Worm (Caenorhabditis elegans) whole organism, L3 larva: ENCODE results near the gene rec-8.

Experiments used
- ZK546.5 ChIP-seq: sonication (generic microtip); optimal IDR thresholded peaks from 2 replicates; lab custom pipeline; 2017; ENCODE audit warnings: missing biosample characterization, missing genetic modification characterization
- ama-1 ChIP-seq: fragments of 150-350 bp; optimal IDR thresholded peaks from 2 replicates; lab custom pipeline; 2018
- ceh-16 ChIP-seq: sonication (generic microtip); optimal IDR thresholded peaks from 2 replicates; lab custom pipeline; 2017; ENCODE audit warnings: missing biosample characterization, missing genetic modification characterization
- ceh-82 ChIP-seq: fragments of 150-350 bp; optimal IDR thresholded peaks from 2 replicates; lab custom pipeline; 2014; ENCODE audit warnings: missing biosample characterization, missing genetic modification characterization
- ceh-9 ChIP-seq: sonication (generic microtip); optimal IDR thresholded peaks from 2 replicates; lab custom pipeline; 2018; ENCODE audit warnings: missing biosample characterization, missing genetic modification characterization
- daf-12 ChIP-seq: fragments of 150-350 bp; optimal IDR thresholded peaks from 2 replicates; lab custom pipeline; 2014; ENCODE audit warnings: missing biosample characterization, missing genetic modification reagents, missing genetic modification characterization
- egl-27 ChIP-seq: sonication (generic microtip); optimal IDR thresholded peaks from 4 replicates; lab custom pipeline; 2017; ENCODE audit warnings: missing biosample characterization, missing genetic modification reagents, missing genetic modification characterization
- elt-2 ChIP-seq: sonication (generic microtip); optimal IDR thresholded peaks from 2 replicates; lab custom pipeline; 2016; ENCODE audit warnings: missing genetic modification reagents, mild to moderate bottlenecking, missing genetic modification characterization, missing compliant biosample characterization
- eor-1 ChIP-seq, 2 experiments: fragments of 150-350 bp; optimal IDR thresholded peaks; 2 replicates each; lab custom pipeline; 2014 to 2018; ENCODE audit warnings: missing biosample characterization in 2 of 2, missing genetic modification characterization in 2 of 2
- fkh-10 ChIP-seq: sonication (generic microtip); optimal IDR thresholded peaks from 2 replicates; lab custom pipeline; 2017; ENCODE audit warnings: missing biosample characterization, missing genetic modification reagents, missing genetic modification characterization
- fkh-2 ChIP-seq: fragments of 150-350 bp; optimal IDR thresholded peaks from 2 replicates; lab custom pipeline; 2014; ENCODE audit warnings: missing biosample characterization, missing genetic modification reagents, missing genetic modification characterization
- fos-1 ChIP-seq: fragments of 150-350 bp; optimal IDR thresholded peaks from 2 replicates; lab custom pipeline; 2014; ENCODE audit warnings: missing biosample characterization, missing genetic modification characterization
- hmg-11 ChIP-seq: sonication (generic microtip); optimal IDR thresholded peaks from 2 replicates; lab custom pipeline; 2016; ENCODE audit warnings: missing genetic modification characterization, missing compliant biosample characterization
- jun-1 ChIP-seq: fragments of 150-350 bp; optimal IDR thresholded peaks from 2 replicates; lab custom pipeline; 2014; ENCODE audit warnings: missing biosample characterization, missing genetic modification reagents, missing genetic modification characterization
- lin-15B ChIP-seq: fragments of 150-350 bp; optimal IDR thresholded peaks from 2 replicates; lab custom pipeline; 2014; ENCODE audit warnings: missing biosample characterization, missing genetic modification characterization
- lsy-12 ChIP-seq: sonication (generic microtip); optimal IDR thresholded peaks from 2 replicates; lab custom pipeline; 2016; ENCODE audit warnings: mild to moderate bottlenecking, missing genetic modification characterization, missing compliant biosample characterization
- mml-1 ChIP-seq: fragments of 150-350 bp; sonication (generic microtip); optimal IDR thresholded peaks from 3 replicates; lab custom pipeline; 2014; ENCODE audit warnings: missing biosample characterization, missing genetic modification characterization
- nfya-1 ChIP-seq: sonication (generic microtip); optimal IDR thresholded peaks from 2 replicates; lab custom pipeline; 2017; ENCODE audit warnings: missing genetic modification characterization, mild to moderate bottlenecking, missing compliant biosample characterization, antibody characterized with exemption, moderate library complexity; ENCODE audit not compliant: insufficient read depth
- nhr-11 ChIP-seq: fragments of 150-350 bp; optimal IDR thresholded peaks from 2 replicates; lab custom pipeline; 2014; ENCODE audit warnings: missing biosample characterization, missing genetic modification characterization
- nhr-23 ChIP-seq: fragments of 150-350 bp; optimal IDR thresholded peaks from 2 replicates; lab custom pipeline; 2014; ENCODE audit warnings: missing biosample characterization, missing genetic modification reagents, missing genetic modification characterization
- nhr-237 ChIP-seq: fragments of 150-350 bp; optimal IDR thresholded peaks from 2 replicates; lab custom pipeline; 2014; ENCODE audit warnings: missing biosample characterization, missing genetic modification characterization
- nhr-25 ChIP-seq: sonication (generic microtip); optimal IDR thresholded peaks from 2 replicates; lab custom pipeline; 2017; ENCODE audit warnings: missing biosample characterization, missing genetic modification characterization
- nhr-43 ChIP-seq: sonication (generic microtip); optimal IDR thresholded peaks from 2 replicates; lab custom pipeline; 2016; ENCODE audit warnings: mild to moderate bottlenecking, missing genetic modification characterization, missing compliant biosample characterization; ENCODE audit not compliant: poor library complexity, severe bottlenecking
- nhr-67 ChIP-seq: fragments of 150-350 bp; optimal IDR thresholded peaks from 2 replicates; lab custom pipeline; 2014; ENCODE audit warnings: missing biosample characterization, missing genetic modification characterization
- nhr-76 ChIP-seq: fragments of 150-350 bp; sonication (generic microtip); optimal IDR thresholded peaks from 5 replicates; lab custom pipeline; 2014; ENCODE audit warnings: missing biosample characterization, missing genetic modification characterization
- nhr-77 ChIP-seq: fragments of 150-350 bp; optimal IDR thresholded peaks from 2 replicates; lab custom pipeline; 2014; ENCODE audit warnings: missing biosample characterization, missing genetic modification characterization
- pha-4 ChIP-seq: fragments of 150-350 bp; optimal IDR thresholded peaks from 2 replicates; lab custom pipeline; 2014; ENCODE audit warnings: missing biosample characterization, missing genetic modification reagents, missing genetic modification characterization
- pqm-1 ChIP-seq: fragments of 150-350 bp; optimal IDR thresholded peaks from 2 replicates; lab custom pipeline; 2017; ENCODE audit warnings: missing biosample characterization, missing genetic modification characterization, inconsistent platforms
- sea-2 ChIP-seq: fragments of 150-350 bp; sonication (generic microtip); optimal IDR thresholded peaks from 4 replicates; lab custom pipeline; 2014; ENCODE audit warnings: missing biosample characterization, missing genetic modification reagents, missing genetic modification characterization
- skn-1 ChIP-seq: fragments of 150-350 bp; optimal IDR thresholded peaks from 2 replicates; lab custom pipeline; 2014; ENCODE audit warnings: missing biosample characterization, missing genetic modification characterization
- snpc-4 ChIP-seq: fragments of 150-350 bp; optimal IDR thresholded peaks from 2 replicates; lab custom pipeline; 2014; ENCODE audit warnings: missing biosample characterization, missing genetic modification characterization
- tbx-2 ChIP-seq: sonication (generic microtip); optimal IDR thresholded peaks from 2 replicates; lab custom pipeline; 2016; ENCODE audit warnings: mild to moderate bottlenecking, missing genetic modification characterization, missing compliant biosample characterization
- unc-39 ChIP-seq: sonication (generic microtip); optimal IDR thresholded peaks from 4 replicates; lab custom pipeline; 2017; ENCODE audit warnings: missing biosample characterization, missing genetic modification characterization
- unc-62 ChIP-seq: fragments of 150-350 bp; sonication (generic microtip); optimal IDR thresholded peaks from 4 replicates; lab custom pipeline; 2014; ENCODE audit warnings: missing biosample characterization, missing genetic modification reagents, missing genetic modification characterization
- zag-1 ChIP-seq: fragments of 150-350 bp; optimal IDR thresholded peaks from 2 replicates; lab custom pipeline; 2014; ENCODE audit warnings: missing biosample characterization, missing genetic modification characterization
- ztf-11 ChIP-seq: fragments of 150-350 bp; optimal IDR thresholded peaks from 2 replicates; lab custom pipeline; 2014; ENCODE audit warnings: missing biosample characterization, missing genetic modification characterization
- ztf-4 ChIP-seq: fragments of 150-350 bp; optimal IDR thresholded peaks from 2 replicates; lab custom pipeline; 2014; ENCODE audit warnings: missing biosample characterization, missing genetic modification characterization

Gene rec-8

ce11 chrIV:13370235-13370739, 17.3 kb upstream of the rec-8 start, which contains the start of the genes rla-2, popl-7 and Y62E10A.24:
rla-2 (minus strand) TSS chrIV:13370285.
popl-7 (plus strand) TSS chrIV:13370689.
Y62E10A.24 (plus strand) TSS chrIV:13370710.
- TF ChIP-seq nhr-25 (tag; lab: Kevin White, UChicago) (no peak), ceh-82 (tag; lab: Kevin White, UChicago) (no peak), lsy-12 (tag; lab: Kevin White, UChicago) (no peak), unc-62 (GFP tag; lab: Kevin White, UChicago) (no peak), ztf-11 (no peak), nhr-43 (tag; lab: Kevin White, UChicago) (no peak), lin-15B (peak; percentile 36), mml-1 (tag; lab: Kevin White, UChicago) (no peak), unc-39 (tag; lab: Kevin White, UChicago) (no peak), ZK546.5 (no peak), snpc-4 (tag; lab: Kevin White, UChicago) (no peak), nhr-11 (tag; lab: Kevin White, UChicago) (no peak), skn-1 (tag; lab: Kevin White, UChicago) (no peak), nhr-23 (tag; lab: Kevin White, UChicago) (peak; percentile 28), tbx-2 (tag; lab: Kevin White, UChicago) (no peak), ama-1 (lab: Kevin White, UChicago) (no peak), egl-27 (tag; lab: Kevin White, UChicago) (no peak), ztf-4 (tag; lab: Kevin White, UChicago) (no peak), pha-4 (tag; lab: Kevin White, UChicago) (peak; percentile 42), nfya-1 (tag; lab: Kevin White, UChicago) (peak; percentile 72), pqm-1 (no peak), fkh-10 (GFP tag; lab: Kevin White, UChicago) (no peak), daf-12 (tag; lab: Kevin White, UChicago) (no peak), fkh-2 (tag; lab: Kevin White, UChicago) (no peak), ceh-9 (tag; lab: Kevin White, UChicago) (no peak), elt-2 (tag; lab: Kevin White, UChicago) (peak; percentile 6), jun-1 (tag; lab: Kevin White, UChicago) (no peak), eor-1 (tag; optimal IDR thresholded peaks at IDR 0.05; lab: Kevin White, UChicago) (no peak), zag-1 (tag; lab: Kevin White, UChicago) (no peak), hmg-11 (tag; lab: Kevin White, UChicago) (peak; percentile 54), nhr-77 (tag; lab: Kevin White, UChicago) (no peak), sea-2 (GFP tag; lab: Kevin White, UChicago) (no peak)
- TF ChIP-seq, all 47 proteins: peak for 6

- TF ChIP-seq nhr-76 (tag; lab: Kevin White, UChicago): no peak
- TF ChIP-seq nhr-77 (tag; lab: Kevin White, UChicago): no peak
- no peak for TF ChIP-seq fos-1 (tag; lab: Kevin White, UChicago)
- no peak for TF ChIP-seq nhr-11 (tag; lab: Kevin White, UChicago)
- no peak for TF ChIP-seq nhr-67
- no peak for TF ChIP-seq nhr-23 (tag; lab: Kevin White, UChicago)
- no peak for TF ChIP-seq eor-1 (tag; optimal IDR thresholded peaks at IDR 0.05; lab: Kevin White, UChicago)
- TF ChIP-seq nhr-237: no peak
- no peak for TF ChIP-seq lsy-12 (tag; lab: Kevin White, UChicago)
- no peak for TF ChIP-seq nhr-25 (tag; lab: Kevin White, UChicago)
- no peak for TF ChIP-seq ama-1 (lab: Kevin White, UChicago)
Measured at ce11 chrIV:13369120-13369842, 16.3 kb upstream of the rec-8 start, which contains the start of gene agt-1. agt-1 (minus strand) TSS chrIV:13369412.

ce11 chrIV:13364869-13365268, 11.9 kb upstream of the rec-8 start, which contains the start of gene srsx-25:
srsx-25 (plus strand) TSS chrIV:13365169.
- no peak for TF ChIP-seq zag-1 (tag; lab: Kevin White, UChicago)
- no peak for TF ChIP-seq ceh-16 (tag; lab: Kevin White, UChicago)
- TF ChIP-seq unc-62 (GFP tag; lab: Kevin White, UChicago): no peak
- no peak for TF ChIP-seq pha-4 (tag; lab: Kevin White, UChicago)
- no peak for TF ChIP-seq nhr-11 (tag; lab: Kevin White, UChicago)
- no peak for TF ChIP-seq nhr-237
- TF ChIP-seq pqm-1: no peak
